Fruit fly (Drosophila melanogaster) whole organism, embryonic: ENCODE measurements around the gene CG9240.

Experiments used
- Adf1 ChIP-seq: fragments of 200-800 bp; sonication (Bioruptor generic); IDR thresholded peaks from 2 replicates; pipeline ENCODE4 v1.3.6; 2022; ENCODE audit warnings: missing biosample characterization, missing genetic modification characterization
- Bgb ChIP-seq: fragments of 200-800 bp; sonication (Bioruptor generic); IDR thresholded peaks from 2 replicates; pipeline ENCODE4 v1.3.6; 2022; ENCODE audit warnings: missing biosample characterization, missing genetic modification characterization; ENCODE audit not compliant: partially characterized antibody
- CG10654 ChIP-seq: fragments of 200-800 bp; sonication (Bioruptor generic); optimal IDR thresholded peaks from 2 replicates; lab custom pipeline; 2016; ENCODE audit warnings: missing biosample characterization, missing genetic modification characterization
- CG10959 ChIP-seq: fragments of 200-800 bp; sonication (Bioruptor generic); IDR thresholded peaks from 2 replicates; pipeline ENCODE4 v1.3.6; 2022; ENCODE audit warnings: missing biosample characterization, missing genetic modification characterization
- CG13424 ChIP-seq: fragments of 200-800 bp; sonication (Bioruptor generic); optimal IDR thresholded peaks from 2 replicates; lab custom pipeline; 2019; ENCODE audit warnings: missing biosample characterization, mild to moderate bottlenecking, missing genetic modification characterization, moderate library complexity
- CG13775 ChIP-seq: fragments of 200-800 bp; sonication (Bioruptor generic); optimal IDR thresholded peaks from 3 replicates; lab custom pipeline; 2017; ENCODE audit warnings: missing biosample characterization, mild to moderate bottlenecking, missing genetic modification characterization
- CG14710 ChIP-seq: fragments of 200-800 bp; sonication (Bioruptor generic); optimal IDR thresholded peaks from 3 replicates; lab custom pipeline; 2019; ENCODE audit warnings: missing biosample characterization, mild to moderate bottlenecking, missing genetic modification characterization, moderate library complexity
- CG15011 ChIP-seq: fragments of 200-800 bp; sonication (Bioruptor generic); optimal IDR thresholded peaks from 3 replicates; lab custom pipeline; 2018; ENCODE audit warnings: missing biosample characterization, mild to moderate bottlenecking, missing genetic modification characterization
- CG1529 ChIP-seq: fragments of 200-800 bp; sonication (Bioruptor generic); optimal IDR thresholded peaks from 3 replicates; lab custom pipeline; 2018; ENCODE audit warnings: missing biosample characterization, missing genetic modification characterization
- CG15696 ChIP-seq: fragments of 200-800 bp; sonication (Bioruptor generic); optimal IDR thresholded peaks from 2 replicates; lab custom pipeline; 2019; ENCODE audit warnings: missing biosample characterization, mild to moderate bottlenecking, missing genetic modification characterization, moderate library complexity
- CG16863 ChIP-seq: fragments of 200-800 bp; sonication (Bioruptor generic); optimal IDR thresholded peaks from 3 replicates; lab custom pipeline; 2016; ENCODE audit warnings: missing biosample characterization, missing genetic modification characterization
- CG17328 ChIP-seq: fragments of 200-800 bp; sonication (Bioruptor generic); IDR thresholded peaks from 2 replicates; pipeline ENCODE4 v1.3.6; 2022; ENCODE audit warnings: missing biosample characterization, missing genetic modification characterization
- CG17361 ChIP-seq: fragments of 200-800 bp; sonication (Bioruptor generic); IDR thresholded peaks from 3 replicates; pipeline ENCODE4 v1.3.6; 2022; ENCODE audit warnings: missing biosample characterization, missing genetic modification characterization
- CG17829 ChIP-seq: fragments of 200-800 bp; optimal IDR thresholded peaks from 2 replicates; lab custom pipeline; 2019; ENCODE audit warnings: missing biosample characterization, mild to moderate bottlenecking, missing genetic modification characterization, moderate library complexity
- CG2202 ChIP-seq: fragments of 200-800 bp; sonication (Bioruptor generic); optimal IDR thresholded peaks from 2 replicates; lab custom pipeline; 2018; ENCODE audit warnings: missing biosample characterization, mild to moderate bottlenecking, missing genetic modification characterization
- CG33557 ChIP-seq: fragments of 200-800 bp; sonication (Bioruptor generic); optimal IDR thresholded peaks from 2 replicates; lab custom pipeline; 2019; ENCODE audit warnings: missing biosample characterization, mild to moderate bottlenecking, missing genetic modification characterization, moderate library complexity
- CG5953 ChIP-seq: fragments of 200-800 bp; sonication (Bioruptor generic); IDR thresholded peaks from 2 replicates; pipeline ENCODE4 v1.3.6; 2022; ENCODE audit warnings: missing biosample characterization, missing genetic modification characterization
- CG6765 ChIP-seq: fragments of 200-800 bp; sonication (Bioruptor generic); optimal IDR thresholded peaks from 3 replicates; lab custom pipeline; 2017; ENCODE audit warnings: missing biosample characterization, mild to moderate bottlenecking, missing genetic modification characterization
- CG7987 ChIP-seq: fragments of 200-800 bp; sonication (Bioruptor generic); optimal IDR thresholded peaks from 2 replicates; lab custom pipeline; 2018; ENCODE audit warnings: missing biosample characterization, mild to moderate bottlenecking, missing genetic modification characterization, moderate library complexity
- CG8388 ChIP-seq: fragments of 200-800 bp; sonication (Bioruptor generic); optimal IDR thresholded peaks from 2 replicates; lab custom pipeline; 2019; ENCODE audit warnings: missing biosample characterization, mild to moderate bottlenecking, missing genetic modification characterization, moderate library complexity
- CTCF ChIP-seq: fragments of 200-800 bp; sonication (Bioruptor generic); optimal IDR thresholded peaks from 2 replicates; lab custom pipeline; 2017; ENCODE audit warnings: missing biosample characterization, mild to moderate bottlenecking, missing genetic modification characterization, moderate library complexity
- Dek ChIP-seq: fragments of 200-800 bp; sonication (Bioruptor generic); optimal IDR thresholded peaks from 3 replicates; lab custom pipeline; 2019; ENCODE audit warnings: missing biosample characterization, mild to moderate bottlenecking, missing genetic modification characterization, moderate library complexity
- Hr3 ChIP-seq: fragments of 200-800 bp; sonication (Bioruptor generic); optimal IDR thresholded peaks from 3 replicates; lab custom pipeline; 2016; ENCODE audit warnings: missing biosample characterization, missing genetic modification characterization
- Hr39 ChIP-seq: fragments of >200 bp; optimal IDR thresholded peaks from 2 replicates; lab custom pipeline; 2017
- Hsf ChIP-seq: fragments of 200-800 bp; sonication (Bioruptor generic); optimal IDR thresholded peaks from 3 replicates; lab custom pipeline; 2016; ENCODE audit warnings: missing biosample characterization, missing genetic modification characterization
- Kr ChIP-seq: fragments of 200-800 bp; sonication (Bioruptor generic); optimal IDR thresholded peaks from 2 replicates; lab custom pipeline; 2017; ENCODE audit warnings: missing biosample characterization, mild to moderate bottlenecking, missing genetic modification characterization
- Lhr ChIP-seq: fragments of 200-800 bp; sonication (Bioruptor generic); optimal IDR thresholded peaks from 3 replicates; lab custom pipeline; 2017; ENCODE audit warnings: mild to moderate bottlenecking, missing biosample characterization, missing genetic modification reagents, missing genetic modification characterization
- Max ChIP-seq: fragments of 200-800 bp; sonication (Bioruptor generic); optimal IDR thresholded peaks from 2 replicates; lab custom pipeline; 2016; ENCODE audit warnings: missing biosample characterization, mild to moderate bottlenecking, missing genetic modification characterization
- Meics ChIP-seq: fragments of 200-800 bp; sonication (Bioruptor generic); optimal IDR thresholded peaks from 2 replicates; lab custom pipeline; 2017; ENCODE audit warnings: missing biosample characterization, mild to moderate bottlenecking, missing genetic modification characterization
- Rx ChIP-seq: fragments of 200-800 bp; sonication (Bioruptor generic); IDR thresholded peaks from 2 replicates; pipeline ENCODE4 v1.3.6; 2022; ENCODE audit warnings: missing biosample characterization, missing genetic modification characterization
- Ssrp ChIP-seq: fragments of 200-800 bp; sonication (Bioruptor generic); optimal IDR thresholded peaks from 2 replicates; lab custom pipeline; 2018; ENCODE audit warnings: missing biosample characterization, mild to moderate bottlenecking, missing genetic modification characterization, moderate library complexity
- Xbp1 ChIP-seq: fragments of 200-800 bp; sonication (Bioruptor generic); optimal IDR thresholded peaks from 3 replicates; lab custom pipeline; 2016; ENCODE audit warnings: missing biosample characterization, mild to moderate bottlenecking, missing genetic modification characterization
- aop ChIP-seq: fragments of 200-800 bp; sonication (Bioruptor generic); IDR thresholded peaks from 2 replicates; pipeline ENCODE4 v1.3.6; 2022; ENCODE audit warnings: missing biosample characterization, missing genetic modification characterization
- az2 ChIP-seq: fragments of 200-800 bp; sonication (Bioruptor generic); optimal IDR thresholded peaks from 3 replicates; lab custom pipeline; 2016; ENCODE audit warnings: missing biosample characterization, missing genetic modification characterization
- bbx ChIP-seq: fragments of 200-800 bp; sonication (Bioruptor generic); IDR thresholded peaks from 2 replicates; pipeline ENCODE4 v1.3.6; 2022; ENCODE audit warnings: missing biosample characterization, missing genetic modification characterization; ENCODE audit not compliant: partially characterized antibody
- bowl ChIP-seq: fragments of 200-800 bp; sonication (Bioruptor generic); IDR thresholded peaks from 2 replicates; pipeline ENCODE4 v1.3.6; 2022; ENCODE audit warnings: missing biosample characterization, missing genetic modification characterization
- chinmo ChIP-seq: fragments of 200-800 bp; sonication (Bioruptor generic); IDR thresholded peaks from 4 replicates; pipeline ENCODE4 v1.3.6; 2022; ENCODE audit warnings: missing biosample characterization, missing genetic modification characterization; ENCODE audit not compliant: partially characterized antibody
- dan ChIP-seq: fragments of 200-800 bp; sonication (Bioruptor generic); IDR thresholded peaks from 2 replicates; pipeline ENCODE4 v1.3.6; 2022; ENCODE audit warnings: missing biosample characterization, missing genetic modification characterization
- dpn ChIP-seq, 2 experiments: fragments of 200-800 bp; sonication (Bioruptor generic); optimal IDR thresholded peaks; 3 replicates each; lab custom pipeline; 2016; ENCODE audit warnings: missing biosample characterization in 2 of 2, missing genetic modification characterization in 2 of 2
- fd64A ChIP-seq: fragments of 200-800 bp; sonication (Bioruptor generic); optimal IDR thresholded peaks from 3 replicates; lab custom pipeline; 2018; ENCODE audit warnings: missing biosample characterization, mild to moderate bottlenecking, missing genetic modification characterization
- h ChIP-seq: fragments of >200 bp; optimal IDR thresholded peaks from 2 replicates; lab custom pipeline; 2017
- lilli ChIP-seq: fragments of 200-800 bp; sonication (Bioruptor generic); optimal IDR thresholded peaks from 3 replicates; lab custom pipeline; 2016; ENCODE audit warnings: missing biosample characterization, missing genetic modification characterization
- mam ChIP-seq: fragments of 200-800 bp; sonication (Bioruptor generic); optimal IDR thresholded peaks from 3 replicates; lab custom pipeline; 2016; ENCODE audit warnings: missing biosample characterization, missing genetic modification characterization
- oc ChIP-seq: fragments of 200-800 bp; sonication (Bioruptor generic); optimal IDR thresholded peaks from 2 replicates; lab custom pipeline; 2018; ENCODE audit warnings: missing biosample characterization, mild to moderate bottlenecking, missing genetic modification characterization, moderate library complexity
- pb ChIP-seq: fragments of 200-800 bp; sonication (Bioruptor generic); optimal IDR thresholded peaks from 3 replicates; lab custom pipeline; 2016; ENCODE audit warnings: missing biosample characterization, missing genetic modification characterization
- pum ChIP-seq: fragments of 200-800 bp; sonication (Bioruptor generic); optimal IDR thresholded peaks from 2 replicates; lab custom pipeline; 2016; ENCODE audit warnings: missing biosample characterization, missing genetic modification characterization
- ranshi ChIP-seq: fragments of 200-800 bp; sonication (Bioruptor generic); IDR thresholded peaks from 2 replicates; pipeline ENCODE4 v1.3.6; 2022; ENCODE audit warnings: missing biosample characterization, missing genetic modification characterization
- sens ChIP-seq: fragments of 200-800 bp; sonication (Bioruptor generic); peaks from one replicate; lab custom pipeline; 2016; ENCODE audit warnings: missing biosample characterization, missing genetic modification characterization
- sens-2 ChIP-seq: fragments of 200-800 bp; sonication (Bioruptor generic); IDR thresholded peaks from 2 replicates; pipeline ENCODE4 v1.3.6; 2022; ENCODE audit warnings: missing biosample characterization, missing genetic modification characterization
- sim ChIP-seq: fragments of 200-800 bp; sonication (Bioruptor generic); IDR thresholded peaks from 2 replicates; pipeline ENCODE4 v1.3.6; 2022; ENCODE audit warnings: missing biosample characterization, missing genetic modification characterization
- tap ChIP-seq: fragments of 200-800 bp; optimal IDR thresholded peaks from 3 replicates; lab custom pipeline; 2019; ENCODE audit warnings: missing biosample characterization, mild to moderate bottlenecking, missing genetic modification characterization, moderate library complexity
- wdn ChIP-seq: fragments of 200-800 bp; sonication (Bioruptor generic); IDR thresholded peaks from 2 replicates; pipeline ENCODE4 v1.3.6; 2022; ENCODE audit warnings: missing biosample characterization, missing genetic modification characterization

The CG9240 gene

dm6 chrX:15671026-15671563, 30.0 kb downstream of the CG9240 start, which contains the start of gene CG15646 (continued):
- TF ChIP-seq dpn (GFP tag; optimal IDR thresholded peaks at IDR 0.05; lab: Kevin White, UChicago) (peak in 1 of 2 experiments; percentile 46), CG10654 (GFP tag; lab: Kevin White, UChicago) (peak; percentile 65), Hr3 (GFP tag; lab: Kevin White, UChicago) (peak; percentile 65), Hr39 (lab: Kevin White, UChicago) (no peak), CG16863 (GFP tag; lab: Kevin White, UChicago) (no peak), Lhr (peak; percentile 43), sim (peak; percentile 77), Ssrp (tag; lab: Kevin White, UChicago) (peak; percentile 84), wdn (GFP tag; lab: Robert Waterston, UW) (no peak), CG33557 (GFP tag; lab: Kevin White, UChicago) (peak; percentile 95), CG17361 (GFP tag; lab: Robert Waterston, UW) (peak; percentile 93), bbx (GFP tag; lab: Robert Waterston, UW) (peak; percentile 71), CG13424 (tag; lab: Kevin White, UChicago) (peak; percentile 80), fd64A (GFP tag; lab: Kevin White, UChicago) (no peak), CG17328 (peak; percentile 64), CG13775 (GFP tag; lab: Kevin White, UChicago) (peak; percentile 76), CG5953 (GFP tag; lab: Robert Waterston, UW) (no peak), Hsf (GFP tag; lab: Kevin White, UChicago) (peak; percentile 27), aop (GFP tag; lab: Robert Waterston, UW) (no peak), sens (GFP tag; lab: Kevin White, UChicago) (peak; percentile 93), Xbp1 (GFP tag; lab: Kevin White, UChicago) (peak; percentile 48), pum (GFP tag; lab: Kevin White, UChicago) (peak; percentile 25), CG17829 (tag; lab: Kevin White, UChicago) (peak; percentile 94), ranshi (GFP tag; lab: Robert Waterston, UW) (peak; percentile 32; the same call in 1 of the 2 replicates), Max (GFP tag; lab: Kevin White, UChicago) (peak; percentile 9), chinmo (GFP tag; lab: Robert Waterston, UW) (no peak), CG7987 (GFP tag; lab: Kevin White, UChicago) (no peak), CG2202 (tag; lab: Kevin White, UChicago) (peak; percentile 82), tap (tag; lab: Kevin White, UChicago) (peak; percentile 65), CG10959 (GFP tag; lab: Robert Waterston, UW) (peak; percentile 74), h (lab: Kevin White, UChicago) (no peak), Bgb (GFP tag; lab: Robert Waterston, UW) (peak; percentile 39; the same call in 1 of the 2 replicates), CG15011 (peak; percentile 52), CG15696 (peak; percentile 95), Kr (GFP tag; lab: Kevin White, UChicago) (peak; percentile 56), az2 (GFP tag; lab: Kevin White, UChicago) (peak; percentile 62), Meics (peak; percentile 37), CG6765 (GFP tag; lab: Kevin White, UChicago) (no peak), bowl (GFP tag; lab: Robert Waterston, UW) (no peak), CG1529 (GFP tag; lab: Kevin White, UChicago) (peak; percentile 72), lilli (peak; percentile 29), dan (GFP tag; lab: Robert Waterston, UW) (peak; percentile 54; the same call in 1 of the 2 replicates), CG14710 (tag; lab: Kevin White, UChicago) (peak; percentile 93), sens-2 (GFP tag; lab: Robert Waterston, UW) (peak; percentile 40; the same call in 1 of the 2 replicates), CG8388 (GFP tag; lab: Kevin White, UChicago) (peak; percentile 84), Adf1 (no peak), Rx (no peak), oc (tag; lab: Kevin White, UChicago) (peak; percentile 45), pb (GFP tag; lab: Kevin White, UChicago) (no peak), mam (GFP tag; lab: Kevin White, UChicago) (no peak), Dek (tag; lab: Kevin White, UChicago) (no peak), CTCF (GFP tag; lab: Kevin White, UChicago) (no peak)
